Fruit fly (Drosophila melanogaster): ENCODE measurements around the gene DAAM.

DNA sequence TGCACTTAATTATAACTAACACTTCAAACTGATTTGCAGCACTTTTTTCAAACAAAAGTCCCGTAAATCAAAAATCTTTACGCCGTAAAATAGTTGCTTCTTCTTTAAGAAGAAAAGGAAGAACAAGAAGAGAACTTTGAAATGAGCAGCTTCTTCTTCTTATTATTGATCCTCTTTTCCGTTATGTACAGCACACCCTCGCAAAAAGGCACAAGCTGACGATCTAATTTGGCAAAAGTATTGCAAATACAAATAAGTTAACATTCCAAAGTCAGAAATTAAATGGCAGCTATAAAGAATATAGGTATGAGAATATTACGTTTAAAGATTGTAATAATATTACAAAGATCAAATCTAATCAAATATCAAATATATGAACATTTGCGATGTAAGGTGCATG, 19.4 kb upstream of the DAAM start, which contains the start of gene CG11409:
- TF ChIP-seq Hnf4 (GFP tag; optimal IDR thresholded peaks at IDR 0.05) (no peak), ey (GFP tag; optimal IDR thresholded peaks at IDR 0.05) (no peak), brk (GFP tag; optimal IDR thresholded peaks at IDR 0.05) (no peak), tai (GFP tag; optimal IDR thresholded peaks at IDR 0.05) (no peak), Sp1 (GFP tag; optimal IDR thresholded peaks at IDR 0.05) (no peak), usp (GFP tag; optimal IDR thresholded peaks at IDR 0.05) (no peak), OdsH (GFP tag; optimal IDR thresholded peaks at IDR 0.05) (no peak), Dfd (GFP tag; optimal IDR thresholded peaks at IDR 0.05) (no peak), psq (GFP tag; optimal IDR thresholded peaks at IDR 0.05) (no peak), lola (GFP tag; optimal IDR thresholded peaks at IDR 0.05) (no peak), Myc (optimal IDR thresholded peaks at IDR 0.05) (no peak), br (GFP tag; optimal IDR thresholded peaks at IDR 0.05) (no peak), Jra (GFP tag; optimal IDR thresholded peaks at IDR 0.05) (no peak), h (GFP tag; optimal IDR thresholded peaks at IDR 0.05) (no peak)
